Fruit fly (Drosophila melanogaster): Measurements from ENCODE around the gene ush.
A peak's percentile ranks its signal among the peaks of the same experiment; 100 is the strongest.

ush gene

dm6 chr2L:514124-514818, 38.3 kb downstream of the ush start (continued):
- TF ChIP-seq ATbp (GFP tag; optimal IDR thresholded peaks at IDR 0.05) (no peak), CG9437 (GFP tag; optimal IDR thresholded peaks at IDR 0.05) (no peak), cwo (GFP tag; optimal IDR thresholded peaks at IDR 0.05) (peak; percentile 0), CG17359 (tag; optimal IDR thresholded peaks at IDR 0.05) (no peak), peb (GFP tag; IDR thresholded peaks at IDR 0.05) (no peak), CG10321 (GFP tag; IDR thresholded peaks at IDR 0.05) (no peak), Neu2 (GFP tag; optimal IDR thresholded peaks at IDR 0.05; ENCODE audit: borderline replicate concordance) (no peak), p53 (GFP tag; optimal IDR thresholded peaks at IDR 0.05) (no peak), hkb (optimal IDR thresholded peaks at IDR 0.05) (no peak), hkb (GFP tag; IDR thresholded peaks at IDR 0.05) (no peak), tna (GFP tag; IDR thresholded peaks at IDR 0.05; ENCODE audit: partially characterized antibody) (no peak), sna (GFP tag; IDR thresholded peaks at IDR 0.05; ENCODE audit: partially characterized antibody) (no peak), Med (GFP tag) (peak; percentile 31), croc (GFP tag; conservative IDR thresholded peaks at IDR 0.05) (no peak), Adf1 (GFP tag; IDR thresholded peaks at IDR 0.05) (no peak), bigmax (GFP tag; optimal IDR thresholded peaks at IDR 0.05) (no peak), onecut (GFP tag; IDR thresholded peaks at IDR 0.05) (no peak), Ets65A (GFP tag) (peak; percentile 40), CG8089 (GFP tag; optimal IDR thresholded peaks at IDR 0.05) (no peak), CG31224 (GFP tag; IDR thresholded peaks at IDR 0.05) (peak; percentile 91), tin (GFP tag; optimal IDR thresholded peaks at IDR 0.05) (no peak), Dll (GFP tag; IDR thresholded peaks at IDR 0.05; ENCODE audit: partially characterized antibody) (no peak), Scr (GFP tag; IDR thresholded peaks at IDR 0.05; ENCODE audit: partially characterized antibody) (no peak), kah (GFP tag; optimal IDR thresholded peaks at IDR 0.05) (no peak), phol (tag; optimal IDR thresholded peaks at IDR 0.05) (no peak), dati (GFP tag; IDR thresholded peaks at IDR 0.05) (no peak), CG15479 (GFP tag; optimal IDR thresholded peaks at IDR 0.05) (peak; percentile 94), lmd (GFP tag; IDR thresholded peaks at IDR 0.05) (no peak), CG6175 (GFP tag; IDR thresholded peaks at IDR 0.05) (no peak), CG11560 (tag; IDR thresholded peaks at IDR 0.05) (no peak), sens (GFP tag) (no peak), Fer3 (tag; optimal IDR thresholded peaks at IDR 0.05) (no peak), CG17612 (GFP tag; IDR thresholded peaks at IDR 0.05) (no peak), CG9727 (GFP tag; optimal IDR thresholded peaks at IDR 0.05) (no peak), shn (GFP tag; optimal IDR thresholded peaks at IDR 0.05) (no peak), MESR4 (GFP tag; optimal IDR thresholded peaks at IDR 0.05) (no peak), CG17361 (GFP tag; IDR thresholded peaks at IDR 0.05) (no peak), C15 (GFP tag; IDR thresholded peaks at IDR 0.05) (no peak), gro (GFP tag; optimal IDR thresholded peaks at IDR 0.05) (no peak)

- TF ChIP-seq CrebB (tag; optimal IDR thresholded peaks at IDR 0.05) = peak; percentile 49
- TF ChIP-seq gt (GFP tag; IDR thresholded peaks at IDR 0.05) = peak; percentile 47; the same call in 1 of the 2 replicates
- TF ChIP-seq Asciz (GFP tag; optimal IDR thresholded peaks at IDR 0.05) = peak; percentile 82
- no peak for TF ChIP-seq hth (optimal IDR thresholded peaks at IDR 0.05)
- peak; percentile 75 for TF ChIP-seq Meics (GFP tag; optimal IDR thresholded peaks at IDR 0.05)
- TF ChIP-seq Ssrp (tag; optimal IDR thresholded peaks at IDR 0.05) = peak; percentile 76
- TF ChIP-seq ap (GFP tag; IDR thresholded peaks at IDR 0.05) = peak; percentile 64
- peak; percentile 22 for TF ChIP-seq CG1792 (GFP tag; optimal IDR thresholded peaks at IDR 0.05)
- no peak for TF ChIP-seq wek (GFP tag; optimal IDR thresholded peaks at IDR 0.05)
- TF ChIP-seq CG3065 (GFP tag; optimal IDR thresholded peaks at IDR 0.05) = peak; percentile 39
- TF ChIP-seq MESR4 (GFP tag; optimal IDR thresholded peaks at IDR 0.05) = peak; percentile 10
- peak; percentile 50 for TF ChIP-seq H2.0 (GFP tag; IDR thresholded peaks at IDR 0.05)
- TF ChIP-seq usp (GFP tag; optimal IDR thresholded peaks at IDR 0.05) = no peak
Observed at dm6 chr2L:516032-516993, 40.3 kb downstream of the ush start.

Data from whole organism, embryonic.